Worm (Caenorhabditis elegans): ENCODE results near the gene F46H5.7.

DNA sequence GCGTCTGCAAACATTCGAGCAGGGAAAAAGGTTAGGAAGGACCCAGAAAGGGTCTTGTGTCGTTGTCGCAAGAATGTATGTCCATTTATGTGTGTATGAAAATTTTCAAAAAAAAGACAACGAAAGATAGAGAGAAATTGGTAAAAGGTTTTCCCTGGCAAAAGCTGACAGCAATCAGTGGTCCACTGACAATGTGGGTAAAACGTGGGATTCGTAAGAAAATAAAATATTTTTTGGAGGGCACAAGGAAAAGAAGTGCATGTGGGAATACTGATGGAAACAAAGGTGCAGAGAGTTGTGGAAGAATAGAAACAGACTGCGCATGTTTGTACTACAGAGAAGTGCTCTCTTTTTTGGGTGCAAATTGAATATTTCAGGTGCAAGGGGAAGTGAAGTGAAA is 40.4 kb upstream of the F46H5.7 start:
- TF ChIP-seq ztf-11 (tag; optimal IDR thresholded peaks at IDR 0.05), result no peak
- no peak for TF ChIP-seq lin-29 (GFP tag; IDR thresholded peaks at IDR 0.05)

Measured in whole organism, L4 larva.